Worm (Caenorhabditis elegans) whole organism, L4/young adult: Measurements from ENCODE around the gene rnf-5.

Experiments
- W03F9.2 ChIP-seq: fragments of 150-350 bp; optimal IDR thresholded peaks from 2 replicates; lab custom pipeline; 2014; ENCODE audit warnings: missing biosample characterization, missing genetic modification characterization
- dao-5 ChIP-seq: sonication (generic microtip); optimal IDR thresholded peaks from 2 replicates; lab custom pipeline; 2016; ENCODE audit warnings: missing genotype, missing genetic modification characterization, moderate library complexity, missing compliant biosample characterization
- him-1 ChIP-seq: sonication (generic microtip); optimal IDR thresholded peaks from 2 replicates; lab custom pipeline; 2016; ENCODE audit warnings: missing genotype, missing genetic modification reagents, missing genetic modification characterization, missing compliant biosample characterization

- TF ChIP-seq him-1 (no peak), W03F9.2 (tag; lab: Kevin White, UChicago) (no peak), dao-5 (tag; lab: Kevin White, UChicago) (no peak)
Observed at ce11 chrIII:4137180-4137579, 29.5 kb downstream of the rnf-5 start.
